Fruit fly (Drosophila melanogaster): ENCODE measurements around the gene Cnx14D.
A peak's percentile ranks its signal among the peaks of the same experiment; 100 is the strongest.

Cnx14D gene

dm6 chrX:16547390-16547789 lies 22.2 kb upstream of the Cnx14D start, which contains the start of gene CG9902 (continued):
- no peak for TF ChIP-seq mirr (GFP tag; optimal IDR thresholded peaks at IDR 0.05)
- no peak for TF ChIP-seq CG31441 (GFP tag; IDR thresholded peaks at IDR 0.05)
- peak; percentile 59; the same call in 1 of the 3 replicates for TF ChIP-seq mld (GFP tag; IDR thresholded peaks at IDR 0.05; ENCODE audit: partially characterized antibody)
- TF ChIP-seq CG2199 (GFP tag; IDR thresholded peaks at IDR 0.05) = peak; percentile 75; the same call in 2 of the 3 replicates
- no peak for TF ChIP-seq sens-2 (GFP tag; IDR thresholded peaks at IDR 0.05)
- no peak for TF ChIP-seq chif (GFP tag; optimal IDR thresholded peaks at IDR 0.05)
- no peak for TF ChIP-seq bowl (GFP tag; IDR thresholded peaks at IDR 0.05)
- no peak for TF ChIP-seq Hsf (GFP tag; optimal IDR thresholded peaks at IDR 0.05)
- TF ChIP-seq CG4730 (GFP tag; IDR thresholded peaks at IDR 0.05) = no peak
- TF ChIP-seq CG2875 (GFP tag; optimal IDR thresholded peaks at IDR 0.05) = no peak
- peak; percentile 79 for TF ChIP-seq knrl (GFP tag; IDR thresholded peaks at IDR 0.05; ENCODE audit: partially characterized antibody)
- no peak for TF ChIP-seq shn (GFP tag; optimal IDR thresholded peaks at IDR 0.05)
- peak; percentile 75 for TF ChIP-seq hbn (GFP tag; IDR thresholded peaks at IDR 0.05; ENCODE audit: partially characterized antibody)
- no peak for TF ChIP-seq kay (GFP tag; optimal IDR thresholded peaks at IDR 0.05)
- TF ChIP-seq CG15073 (GFP tag; optimal IDR thresholded peaks at IDR 0.05) = no peak
- TF ChIP-seq CG30403 (GFP tag; optimal IDR thresholded peaks at IDR 0.05) = no peak
- TF ChIP-seq CG11723 (GFP tag; optimal IDR thresholded peaks at IDR 0.05) = no peak
- no peak for TF ChIP-seq pfk (GFP tag; optimal IDR thresholded peaks at IDR 0.05)
- no peak for TF ChIP-seq twi (tag; optimal IDR thresholded peaks at IDR 0.05)
- no peak for TF ChIP-seq lilli (GFP tag; optimal IDR thresholded peaks at IDR 0.05)
- TF ChIP-seq Hr3 (GFP tag; optimal IDR thresholded peaks at IDR 0.05) = no peak
- TF ChIP-seq odd (GFP tag; optimal IDR thresholded peaks at IDR 0.05) = no peak
- no peak for TF ChIP-seq CG12299 (tag; optimal IDR thresholded peaks at IDR 0.05)
- TF ChIP-seq sqz (GFP tag; optimal IDR thresholded peaks at IDR 0.05) = no peak
- peak; percentile 4 for TF ChIP-seq CG4617 (GFP tag; optimal IDR thresholded peaks at IDR 0.05; ENCODE audit: borderline replicate concordance)
- peak; percentile 23 for TF ChIP-seq Fer1 (GFP tag; optimal IDR thresholded peaks at IDR 0.05)
- TF ChIP-seq unc-4 (GFP tag; IDR thresholded peaks at IDR 0.05; ENCODE audit: partially characterized antibody) = peak; percentile 76
- TF ChIP-seq Usf (GFP tag; optimal IDR thresholded peaks at IDR 0.05) = no peak
- TF ChIP-seq CG14965 (GFP tag; optimal IDR thresholded peaks at IDR 0.05; ENCODE audit: borderline replicate concordance) = no peak
- TF ChIP-seq slp2 (GFP tag; optimal IDR thresholded peaks at IDR 0.05) = no peak
- no peak for TF ChIP-seq sens (GFP tag)
- TF ChIP-seq row (GFP tag; IDR thresholded peaks at IDR 0.05) = peak; percentile 21; the same call in 1 of the 3 replicates
- peak; percentile 37 for TF ChIP-seq CG7987 (GFP tag; optimal IDR thresholded peaks at IDR 0.05)
- no peak for TF ChIP-seq danr (GFP tag; IDR thresholded peaks at IDR 0.05)
- TF ChIP-seq C15 (GFP tag; IDR thresholded peaks at IDR 0.05) = no peak
- TF ChIP-seq h (optimal IDR thresholded peaks at IDR 0.05) = no peak
- TF ChIP-seq gsb-n (tag; optimal IDR thresholded peaks at IDR 0.05) = peak; percentile 7
- TF ChIP-seq CG7556 (GFP tag; optimal IDR thresholded peaks at IDR 0.05) = no peak
- TF ChIP-seq CG10267 (tag; optimal IDR thresholded peaks at IDR 0.05) = peak; percentile 55
- peak; percentile 48 for TF ChIP-seq CG9797 (GFP tag; optimal IDR thresholded peaks at IDR 0.05)
- TF ChIP-seq BEAF-32 (GFP tag; optimal IDR thresholded peaks at IDR 0.05) = peak; percentile 88
- TF ChIP-seq CG17361 (GFP tag; IDR thresholded peaks at IDR 0.05) = no peak
- TF ChIP-seq CG10209 (GFP tag; optimal IDR thresholded peaks at IDR 0.05) = no peak
- TF ChIP-seq stwl (tag; optimal IDR thresholded peaks at IDR 0.05) = peak; percentile 90
- TF ChIP-seq her (GFP tag; optimal IDR thresholded peaks at IDR 0.05) = peak; percentile 27
- peak; percentile 67 for TF ChIP-seq gro (GFP tag; optimal IDR thresholded peaks at IDR 0.05)
- TF ChIP-seq CG13894 (tag; optimal IDR thresholded peaks at IDR 0.05) = peak; percentile 33
- TF ChIP-seq CG14441 (GFP tag; IDR thresholded peaks at IDR 0.05) = no peak
- TF ChIP-seq zen (tag; optimal IDR thresholded peaks at IDR 0.05) = peak; percentile 58
- no peak for TF ChIP-seq trh (GFP tag; optimal IDR thresholded peaks at IDR 0.05)
- TF ChIP-seq CG12391 (tag; optimal IDR thresholded peaks at IDR 0.05) = peak; percentile 7
- no peak for TF ChIP-seq CG8478 (optimal IDR thresholded peaks at IDR 0.05)
